Worm (Caenorhabditis elegans): ENCODE measurements around the gene C29F9.9.

- TF ChIP-seq aly-1 (tag; optimal IDR thresholded peaks at IDR 0.05) (no peak), pes-1 (GFP tag; IDR thresholded peaks at IDR 0.05) (no peak), ama-1 (optimal IDR thresholded peaks at IDR 0.05) (no peak), sea-1 (GFP tag; conservative IDR thresholded peaks at IDR 0.05) (no peak)
These were observed 26.6 kb downstream of the C29F9.9 start for ce11 chrIII:72078-72477.
